Worm (Caenorhabditis elegans) whole organism, midembryonic: Measurements from ENCODE around the gene D1044.4.
A peak's percentile ranks its signal among the peaks of the same experiment; 100 is the strongest.

Source experiments
- T22C8.4 ChIP-seq: fragments of 200-800 bp; sonication (Bioruptor generic); IDR thresholded peaks from 2 replicates; pipeline ENCODE4 v1.3.6; 2022; ENCODE audit warnings: missing genetic modification characterization, missing compliant biosample characterization
- cog-1 ChIP-seq: sonication (generic microtip); optimal IDR thresholded peaks from 2 replicates; lab custom pipeline; 2016; ENCODE audit warnings: missing genetic modification characterization, missing compliant biosample characterization
- flt-1 ChIP-seq: fragments of 200-800 bp; sonication (Bioruptor generic); IDR thresholded peaks from 2 replicates; pipeline ENCODE4 v1.3.6; 2022; ENCODE audit warnings: missing genetic modification characterization, missing compliant biosample characterization
- klf-2 ChIP-seq: fragments of 200-800 bp; sonication (Bioruptor generic); conservative IDR thresholded peaks from 2 replicates; pipeline ENCODE4 v1.3.6; 2022; ENCODE audit warnings: missing genetic modification reagents, missing genetic modification characterization, missing compliant biosample characterization
- ztf-23 ChIP-seq: fragments of 200-800 bp; sonication (Bioruptor generic); IDR thresholded peaks from 2 replicates; pipeline ENCODE4 v1.3.6; 2022; ENCODE audit warnings: missing genetic modification reagents, missing genetic modification characterization, missing compliant biosample characterization

ce11 chrIII:5502915-5503575 is 18.8 kb downstream of the D1044.4 start:
- no peak for TF ChIP-seq flt-1 (GFP tag; lab: Robert Waterston, UW)
- no peak for TF ChIP-seq klf-2
- TF ChIP-seq ztf-23 (GFP tag; lab: Robert Waterston, UW), result no peak
- TF ChIP-seq cog-1 (tag; lab: Kevin White, UChicago), result peak; percentile 56
- TF ChIP-seq T22C8.4 (GFP tag; lab: Robert Waterston, UW), result no peak
